Worm (Caenorhabditis elegans) whole organism, L2 larva: ENCODE measurements around the gene chil-8.

Experiments used
- F13H6.1 ChIP-seq: sonication (generic microtip); optimal IDR thresholded peaks from 2 replicates; lab custom pipeline; 2016; ENCODE audit warnings: missing genetic modification characterization, missing compliant biosample characterization
- R02D3.7 ChIP-seq: fragments of 150-350 bp; optimal IDR thresholded peaks from 2 replicates; lab custom pipeline; 2014; ENCODE audit warnings: missing biosample characterization, missing genetic modification characterization
- Y55F3AM.14 ChIP-seq: fragments of 200-800 bp; sonication (Bioruptor generic); optimal IDR thresholded peaks from 2 replicates; lab custom pipeline; 2018; ENCODE audit warnings: mild to moderate bottlenecking, missing genetic modification characterization, missing compliant biosample characterization
- ZK546.5 ChIP-seq: sonication (generic microtip); optimal IDR thresholded peaks from 2 replicates; lab custom pipeline; 2017; ENCODE audit warnings: missing biosample characterization, missing genetic modification characterization
- alr-1 ChIP-seq: fragments of 150-350 bp; optimal IDR thresholded peaks from 2 replicates; lab custom pipeline; 2014; ENCODE audit warnings: missing biosample characterization, missing genetic modification characterization
- ama-1 ChIP-seq: fragments of 150-350 bp; optimal IDR thresholded peaks from 2 replicates; lab custom pipeline; 2018; ENCODE audit warnings: inconsistent platforms
- blmp-1 ChIP-seq: sonication (generic microtip); optimal IDR thresholded peaks from 2 replicates; lab custom pipeline; 2017; ENCODE audit warnings: missing genetic modification characterization, mild to moderate bottlenecking, missing compliant biosample characterization, antibody characterized with exemption, moderate library complexity; ENCODE audit not compliant: insufficient read depth
- ceh-16 ChIP-seq: fragments of 150-350 bp; optimal IDR thresholded peaks from 2 replicates; lab custom pipeline; 2014; ENCODE audit warnings: missing biosample characterization, missing genetic modification characterization
- ceh-82 ChIP-seq: fragments of 150-350 bp; optimal IDR thresholded peaks from 2 replicates; lab custom pipeline; 2014; ENCODE audit warnings: missing biosample characterization, missing genetic modification characterization
- dmd-4 ChIP-seq: sonication (generic microtip); optimal IDR thresholded peaks from 2 replicates; lab custom pipeline; 2017; ENCODE audit warnings: missing biosample characterization, missing genetic modification characterization
- egl-27 ChIP-seq: sonication (generic microtip); optimal IDR thresholded peaks from 3 replicates; lab custom pipeline; 2017; ENCODE audit warnings: missing biosample characterization, missing genetic modification reagents, missing genetic modification characterization
- elt-1 ChIP-seq: fragments of 150-350 bp; optimal IDR thresholded peaks from 2 replicates; lab custom pipeline; 2014; ENCODE audit warnings: missing biosample characterization, missing genetic modification characterization
- elt-3 ChIP-seq: sonication (generic microtip); optimal IDR thresholded peaks from 2 replicates; lab custom pipeline; 2017; ENCODE audit warnings: missing biosample characterization, missing genetic modification characterization
- fos-1 ChIP-seq: fragments of 150-350 bp; optimal IDR thresholded peaks from 2 replicates; lab custom pipeline; 2014; ENCODE audit warnings: missing biosample characterization, missing genetic modification characterization
- gmeb-1 ChIP-seq: fragments of 150-350 bp; optimal IDR thresholded peaks from 2 replicates; lab custom pipeline; 2014; ENCODE audit warnings: missing biosample characterization, missing genetic modification characterization
- lin-13 ChIP-seq: fragments of 150-350 bp; optimal IDR thresholded peaks from 2 replicates; lab custom pipeline; 2014; ENCODE audit warnings: missing biosample characterization, missing genetic modification reagents, missing genetic modification characterization
- lin-39 ChIP-seq: fragments of 150-350 bp; optimal IDR thresholded peaks from 2 replicates; lab custom pipeline; 2014; ENCODE audit warnings: missing biosample characterization, missing genetic modification reagents, missing genetic modification characterization
- lsy-2 ChIP-seq, 2 experiments: fragments of 150-350 bp in 1 of 2; sonication (generic microtip) in 1 of 2; optimal IDR thresholded peaks; 2 replicates each; lab custom pipeline; 2014 to 2017; ENCODE audit warnings: missing biosample characterization in 2 of 2, missing genetic modification characterization in 2 of 2
- mab-5 ChIP-seq: fragments of 150-350 bp; optimal IDR thresholded peaks from 2 replicates; lab custom pipeline; 2014; ENCODE audit warnings: missing biosample characterization, missing genetic modification characterization
- mbf-1 ChIP-seq: sonication (generic microtip); optimal IDR thresholded peaks from 2 replicates; lab custom pipeline; 2017; ENCODE audit warnings: missing biosample characterization, missing genetic modification characterization
- mdl-1 ChIP-seq, 2 experiments: fragments of 150-350 bp in 1 of 2; sonication (generic microtip) in 1 of 2; optimal IDR thresholded peaks; 2 replicates each; lab custom pipeline; 2017; ENCODE audit warnings: missing biosample characterization in 2 of 2, missing genetic modification characterization in 2 of 2
- nhr-10 ChIP-seq: sonication (generic microtip); optimal IDR thresholded peaks from 2 replicates; lab custom pipeline; 2017; ENCODE audit warnings: missing biosample characterization, missing genetic modification characterization
- nhr-11 ChIP-seq: fragments of 150-350 bp; optimal IDR thresholded peaks from 2 replicates; lab custom pipeline; 2014; ENCODE audit warnings: missing biosample characterization, missing genetic modification characterization
- nhr-12 ChIP-seq: fragments of 150-350 bp; optimal IDR thresholded peaks from 2 replicates; lab custom pipeline; 2014; ENCODE audit warnings: missing biosample characterization, missing genetic modification characterization
- nhr-129 ChIP-seq: fragments of 150-350 bp; optimal IDR thresholded peaks from 2 replicates; lab custom pipeline; 2014; ENCODE audit warnings: missing biosample characterization, missing genetic modification characterization
- nhr-21 ChIP-seq: fragments of 150-350 bp; optimal IDR thresholded peaks from 2 replicates; lab custom pipeline; 2014; ENCODE audit warnings: missing biosample characterization, missing genetic modification characterization
- nhr-23 ChIP-seq: fragments of 150-350 bp; optimal IDR thresholded peaks from 2 replicates; lab custom pipeline; 2014; ENCODE audit warnings: missing biosample characterization, missing genetic modification reagents, missing genetic modification characterization
- nhr-237 ChIP-seq: fragments of 150-350 bp; optimal IDR thresholded peaks from 2 replicates; lab custom pipeline; 2014; ENCODE audit warnings: missing biosample characterization, missing genetic modification characterization
- nhr-25 ChIP-seq: fragments of 150-350 bp; sonication (generic microtip); optimal IDR thresholded peaks from 3 replicates; lab custom pipeline; 2014; ENCODE audit warnings: missing biosample characterization, missing genetic modification characterization
- nhr-6 ChIP-seq: fragments of 150-350 bp; optimal IDR thresholded peaks from 2 replicates; lab custom pipeline; 2014; ENCODE audit warnings: missing biosample characterization, missing genetic modification characterization
- nhr-77 ChIP-seq: fragments of 150-350 bp; optimal IDR thresholded peaks from 2 replicates; lab custom pipeline; 2014; ENCODE audit warnings: missing biosample characterization, missing genetic modification characterization
- peb-1 ChIP-seq: fragments of 150-350 bp; optimal IDR thresholded peaks from 2 replicates; lab custom pipeline; 2014; ENCODE audit warnings: missing biosample characterization, missing genetic modification characterization
- sem-4 ChIP-seq: fragments of 150-350 bp; optimal IDR thresholded peaks from 2 replicates; lab custom pipeline; 2014; ENCODE audit warnings: missing biosample characterization, missing genetic modification reagents, missing genetic modification characterization
- skn-1 ChIP-seq: sonication (generic microtip); optimal IDR thresholded peaks from 2 replicates; lab custom pipeline; 2017; ENCODE audit warnings: missing biosample characterization, missing genetic modification characterization
- sma-9 ChIP-seq, 2 experiments: fragments of 150-350 bp in 1 of 2; sonication (generic microtip) in 1 of 2; optimal IDR thresholded peaks; 2 replicates each; lab custom pipeline; 2014 to 2016; ENCODE audit warnings: missing genetic modification characterization in 2 of 2, mild to moderate bottlenecking in 1 of 2, missing biosample characterization in 1 of 2, missing compliant biosample characterization in 1 of 2, missing genetic modification reagents in 1 of 2, moderate library complexity in 1 of 2
- snpc-4 ChIP-seq: fragments of 150-350 bp; optimal IDR thresholded peaks from 2 replicates; lab custom pipeline; 2014; ENCODE audit warnings: missing biosample characterization, missing genetic modification characterization
- unc-39 ChIP-seq: fragments of 150-350 bp; optimal IDR thresholded peaks from 2 replicates; lab custom pipeline; 2014; ENCODE audit warnings: missing biosample characterization, missing genetic modification characterization
- unc-62 ChIP-seq: fragments of 150-350 bp; optimal IDR thresholded peaks from 2 replicates; lab custom pipeline; 2014; ENCODE audit warnings: missing biosample characterization, missing genetic modification reagents, missing genetic modification characterization
- zag-1 ChIP-seq: fragments of 150-350 bp; optimal IDR thresholded peaks from 2 replicates; lab custom pipeline; 2014; ENCODE audit warnings: missing biosample characterization, missing genetic modification characterization
- ztf-11 ChIP-seq: sonication (generic microtip); optimal IDR thresholded peaks from 2 replicates; lab custom pipeline; 2017; ENCODE audit warnings: missing biosample characterization, missing genetic modification characterization
- ztf-4 ChIP-seq: fragments of 150-350 bp; optimal IDR thresholded peaks from 2 replicates; lab custom pipeline; 2014; ENCODE audit warnings: missing biosample characterization, missing genetic modification characterization

chil-8 gene

ce11 chrII:9849497-9849896, 23.4 kb downstream of the chil-8 start, which contains the start of gene old-2:
Gene old-2 (minus strand): TSS chrII:9849597.
- TF ChIP-seq nhr-25 (no peak), elt-3 (tag; lab: Kevin White, UChicago) (no peak), skn-1 (tag; lab: Kevin White, UChicago) (no peak), egl-27 (tag; lab: Kevin White, UChicago) (no peak), nhr-10 (tag; lab: Kevin White, UChicago) (no peak), ztf-11 (no peak), ceh-82 (tag; lab: Kevin White, UChicago) (no peak), nhr-129 (tag; lab: Kevin White, UChicago) (no peak), ZK546.5 (no peak), nhr-11 (tag; lab: Kevin White, UChicago) (no peak), dmd-4 (tag; lab: Kevin White, UChicago) (no peak), unc-39 (tag; lab: Kevin White, UChicago) (no peak), nhr-12 (tag; lab: Kevin White, UChicago) (no peak), F13H6.1 (tag; lab: Kevin White, UChicago) (no peak), unc-62 (GFP tag; lab: Kevin White, UChicago) (no peak), nhr-6 (no peak), zag-1 (tag; lab: Kevin White, UChicago) (no peak)

- TF ChIP-seq snpc-4 (tag; lab: Kevin White, UChicago), result no peak
- TF ChIP-seq zag-1 (tag; lab: Kevin White, UChicago), result no peak
- no peak for TF ChIP-seq gmeb-1 (tag; lab: Kevin White, UChicago)
- TF ChIP-seq sem-4 (tag; lab: Kevin White, UChicago), result no peak
- TF ChIP-seq ztf-4 (tag; lab: Kevin White, UChicago), result no peak
- TF ChIP-seq lin-13, result no peak
- no peak for TF ChIP-seq Y55F3AM.14 (GFP tag; lab: Kevin White, UChicago)
- no peak for TF ChIP-seq nhr-77 (tag; lab: Kevin White, UChicago)
- TF ChIP-seq nhr-237, result no peak
- TF ChIP-seq alr-1 (tag; lab: Kevin White, UChicago), result no peak
- no peak for TF ChIP-seq ama-1 (lab: Kevin White, UChicago)
- no peak for TF ChIP-seq nhr-23 (tag; lab: Kevin White, UChicago)
- TF ChIP-seq ceh-16 (tag; lab: Kevin White, UChicago), result no peak
- no peak for TF ChIP-seq nhr-11 (tag; lab: Kevin White, UChicago)
- no peak for TF ChIP-seq lin-39
- no peak for TF ChIP-seq nhr-21
- no peak for TF ChIP-seq F13H6.1 (tag; lab: Kevin White, UChicago)
- no peak for TF ChIP-seq blmp-1 (tag; lab: Kevin White, UChicago)
- TF ChIP-seq fos-1, result no peak
These were observed 27.6 kb downstream of the chil-8 start, which contains the start of gene chil-9 for ce11 chrII:9845239-9845638. Gene chil-9 (minus strand): TSS chrII:9845339.

- TF ChIP-seq zag-1 (tag; lab: Kevin White, UChicago) (no peak), mab-5 (tag; lab: Kevin White, UChicago) (no peak), sem-4 (tag; lab: Kevin White, UChicago) (no peak), ama-1 (lab: Kevin White, UChicago) (no peak), lsy-2 (tag; optimal IDR thresholded peaks at IDR 0.05; lab: Kevin White, UChicago) (no peak), F13H6.1 (tag; lab: Kevin White, UChicago) (no peak), mbf-1 (tag; lab: Kevin White, UChicago) (no peak), nhr-11 (tag; lab: Kevin White, UChicago) (no peak), sma-9 (GFP tag; optimal IDR thresholded peaks at IDR 0.05; lab: Kevin White, UChicago) (no peak), sma-9 (tag; optimal IDR thresholded peaks at IDR 0.05; lab: Kevin White, UChicago) (no peak), peb-1 (no peak), mdl-1 (tag; optimal IDR thresholded peaks at IDR 0.05; lab: Kevin White, UChicago) (no peak), elt-1 (tag; lab: Kevin White, UChicago) (no peak), fos-1 (no peak), ceh-16 (tag; lab: Kevin White, UChicago) (no peak), unc-62 (GFP tag; lab: Kevin White, UChicago) (no peak), elt-3 (tag; lab: Kevin White, UChicago) (no peak), R02D3.7 (tag; lab: Kevin White, UChicago) (no peak)
These were observed 30.8 kb downstream of the chil-8 start, which contains the start of gene rnh-1.2 for ce11 chrII:9841985-9842505. Gene rnh-1.2 (minus strand): TSS chrII:9842035.
